Worm (Caenorhabditis elegans) whole organism, L1 larva: Measurements from ENCODE around the gene clec-175.
A peak's percentile ranks its signal among the peaks of the same experiment; 100 is the strongest.

ENCODE experiments used
- C16A3.4 ChIP-seq: fragments of 150-350 bp; optimal IDR thresholded peaks from 2 replicates; lab custom pipeline; 2014; ENCODE audit warnings: missing biosample characterization, missing genetic modification characterization
- Y116A8C.19 ChIP-seq: sonication (generic microtip); optimal IDR thresholded peaks from 2 replicates; lab custom pipeline; 2016; ENCODE audit warnings: missing compliant biosample characterization, missing genetic modification characterization, borderline replicate concordance
- alr-1 ChIP-seq: fragments of 200-800 bp; sonication (Bioruptor generic); optimal IDR thresholded peaks from 2 replicates; lab custom pipeline; 2018; ENCODE audit warnings: borderline replicate concordance, mild to moderate bottlenecking, missing genetic modification characterization, missing compliant biosample characterization
- ama-1 ChIP-seq: fragments of 150-350 bp; optimal IDR thresholded peaks from 2 replicates; lab custom pipeline; 2014
- blmp-1 ChIP-seq: fragments of 150-350 bp; optimal IDR thresholded peaks from 2 replicates; lab custom pipeline; 2014; ENCODE audit warnings: missing biosample characterization, missing genetic modification characterization
- ceh-82 ChIP-seq, 3 experiments: fragments of 150-350 bp in 1 of 3; sonication (generic microtip) in 2 of 3; optimal IDR thresholded peaks; 2 replicates each; lab custom pipeline; 2014 to 2017; ENCODE audit warnings: missing biosample characterization in 3 of 3, missing genetic modification characterization in 3 of 3
- ceh-88 ChIP-seq: fragments of 200-800 bp; sonication (Bioruptor generic); IDR thresholded peaks from 2 replicates; pipeline ENCODE4 v1.3.6; 2022; ENCODE audit warnings: missing genetic modification characterization, missing compliant biosample characterization
- dpl-1 ChIP-seq, 3 experiments: fragments of 150-350 bp in 2 of 3; sonication (generic microtip) in 1 of 3; optimal IDR thresholded peaks; 2 replicates each; lab custom pipeline; 2014 to 2017; ENCODE audit warnings: missing biosample characterization in 3 of 3, missing genetic modification characterization in 3 of 3, missing genetic modification reagents in 3 of 3
- efl-1 ChIP-seq, 4 experiments: fragments of 150-350 bp; optimal IDR thresholded peaks in 3 of 4; peaks in 1 of 4; 1 replicate in 1 of 4; 2 replicates in 3 of 4; lab custom pipeline; 2014; ENCODE audit warnings: missing biosample characterization in 2 of 4, missing genetic modification characterization in 2 of 4, missing genetic modification reagents in 2 of 4
- egl-13 ChIP-seq: sonication (generic microtip); optimal IDR thresholded peaks from 2 replicates; lab custom pipeline; 2016; ENCODE audit warnings: missing genotype, missing genetic modification reagents, missing genetic modification characterization, missing compliant biosample characterization
- egl-27 ChIP-seq, 2 experiments: fragments of 150-350 bp in 1 of 2; sonication (generic microtip); optimal IDR thresholded peaks; 3 replicates each; lab custom pipeline; 2017 to 2018; ENCODE audit warnings: missing biosample characterization in 2 of 2, missing genetic modification characterization in 2 of 2, missing genetic modification reagents in 2 of 2
- elt-3 ChIP-seq, 6 experiments: fragments of 150-350 bp in 1 of 6; sonication (generic microtip); optimal IDR thresholded peaks; 2 replicates each; lab custom pipeline; 2017 to 2018; ENCODE audit warnings: missing biosample characterization in 6 of 6, missing genetic modification characterization in 6 of 6, inconsistent platforms in 1 of 6
- ets-5 ChIP-seq: fragments of 200-800 bp; sonication (Bioruptor generic); IDR thresholded peaks from 2 replicates; pipeline ENCODE4 v1.3.6; 2022; ENCODE audit warnings: missing genetic modification characterization, missing compliant biosample characterization
- fkh-8 ChIP-seq: sonication (generic microtip); optimal IDR thresholded peaks from 2 replicates; lab custom pipeline; 2016; ENCODE audit warnings: mild to moderate bottlenecking, missing genetic modification characterization, missing compliant biosample characterization
- fos-1 ChIP-seq: fragments of 150-350 bp; optimal IDR thresholded peaks from 2 replicates; lab custom pipeline; 2014; ENCODE audit warnings: missing biosample characterization, missing genetic modification characterization
- grh-1 ChIP-seq: fragments of 200-800 bp; sonication (Bioruptor generic); IDR thresholded peaks from 2 replicates; pipeline ENCODE4 v1.3.6; 2022; ENCODE audit warnings: missing genetic modification reagents, missing genetic modification characterization, missing compliant biosample characterization
- hlh-17 ChIP-seq: fragments of 200-800 bp; sonication (Bioruptor generic); optimal IDR thresholded peaks from 2 replicates; lab custom pipeline; 2018; ENCODE audit warnings: missing genetic modification characterization, mild to moderate bottlenecking, missing compliant biosample characterization, moderate library complexity, borderline replicate concordance
- hlh-4 ChIP-seq: sonication (generic microtip); optimal IDR thresholded peaks from 2 replicates; lab custom pipeline; 2016; ENCODE audit warnings: mild to moderate bottlenecking, missing genetic modification characterization, missing compliant biosample characterization
- irx-1 ChIP-seq: sonication (generic microtip); optimal IDR thresholded peaks from 2 replicates; lab custom pipeline; 2016; ENCODE audit warnings: missing genetic modification characterization, missing compliant biosample characterization
- lin-13 ChIP-seq: fragments of 150-350 bp; optimal IDR thresholded peaks from 2 replicates; lab custom pipeline; 2014; ENCODE audit warnings: missing biosample characterization, missing genetic modification reagents, missing genetic modification characterization
- lin-14 ChIP-seq: fragments of 200-800 bp; sonication (Bioruptor generic); optimal IDR thresholded peaks from 2 replicates; lab custom pipeline; 2018; ENCODE audit warnings: mild to moderate bottlenecking, missing genetic modification characterization, moderate library complexity, missing compliant biosample characterization
- lin-15B ChIP-seq: fragments of 150-350 bp; sonication (generic microtip); optimal IDR thresholded peaks from 3 replicates; lab custom pipeline; 2014; ENCODE audit warnings: missing biosample characterization, missing genetic modification characterization
- lir-3 ChIP-seq: sonication (generic microtip); optimal IDR thresholded peaks from 2 replicates; lab custom pipeline; 2016; ENCODE audit warnings: mild to moderate bottlenecking, missing genetic modification characterization, moderate library complexity, missing compliant biosample characterization; ENCODE audit not compliant: poor library complexity
- lsy-2 ChIP-seq, 2 experiments: fragments of 150-350 bp; optimal IDR thresholded peaks; 2 replicates each; lab custom pipeline; 2014; ENCODE audit warnings: missing biosample characterization in 2 of 2, missing genetic modification characterization in 2 of 2
- mab-9 ChIP-seq: fragments of 200-800 bp; sonication (Bioruptor generic); IDR thresholded peaks from 2 replicates; pipeline ENCODE4 v1.3.6; 2022; ENCODE audit warnings: missing genetic modification reagents, missing genetic modification characterization, missing compliant biosample characterization
- nhr-76 ChIP-seq: sonication (generic microtip); optimal IDR thresholded peaks from 2 replicates; lab custom pipeline; 2017; ENCODE audit warnings: missing biosample characterization, missing genetic modification characterization
- nhr-77 ChIP-seq: fragments of 150-350 bp; optimal IDR thresholded peaks from 2 replicates; lab custom pipeline; 2014; ENCODE audit warnings: missing biosample characterization, missing genetic modification characterization
- nhr-84 ChIP-seq: sonication (generic microtip); optimal IDR thresholded peaks from 2 replicates; lab custom pipeline; 2017; ENCODE audit warnings: missing biosample characterization, missing genetic modification characterization
- nhr-85 ChIP-seq: sonication (generic microtip); peaks from one replicate; lab custom pipeline; 2016; ENCODE audit warnings: missing genetic modification characterization, inconsistent platforms, missing compliant biosample characterization
- pag-3 ChIP-seq: sonication (generic microtip); optimal IDR thresholded peaks from 2 replicates; lab custom pipeline; 2017; ENCODE audit warnings: missing genetic modification characterization, mild to moderate bottlenecking, missing compliant biosample characterization, antibody characterized with exemption, borderline replicate concordance; ENCODE audit not compliant: insufficient read depth
- rnt-1 ChIP-seq: sonication (generic microtip); optimal IDR thresholded peaks from 2 replicates; lab custom pipeline; 2016; ENCODE audit warnings: mild to moderate bottlenecking, missing genetic modification characterization, moderate library complexity, missing compliant biosample characterization
- skn-1 ChIP-seq: fragments of 150-350 bp; optimal IDR thresholded peaks from 2 replicates; lab custom pipeline; 2014; ENCODE audit warnings: missing biosample characterization, missing genetic modification characterization
- snu-23 ChIP-seq: sonication (generic microtip); optimal IDR thresholded peaks from 2 replicates; lab custom pipeline; 2016; ENCODE audit warnings: missing genetic modification characterization, missing compliant biosample characterization
- sox-4 ChIP-seq: sonication (generic microtip); optimal IDR thresholded peaks from 2 replicates; lab custom pipeline; 2016; ENCODE audit warnings: missing genetic modification characterization, missing compliant biosample characterization
- sptf-1 ChIP-seq: fragments of 150-350 bp; optimal IDR thresholded peaks from 2 replicates; lab custom pipeline; 2014; ENCODE audit warnings: missing biosample characterization, missing genetic modification characterization
- sup-37 ChIP-seq: fragments of 200-800 bp; sonication (Bioruptor generic); optimal IDR thresholded peaks from 2 replicates; lab custom pipeline; 2018; ENCODE audit warnings: mild to moderate bottlenecking, missing genetic modification characterization, missing compliant biosample characterization
- tbx-2 ChIP-seq: sonication (generic microtip); optimal IDR thresholded peaks from 2 replicates; lab custom pipeline; 2016; ENCODE audit warnings: missing genetic modification characterization, missing compliant biosample characterization
- unc-30 ChIP-seq: sonication (generic microtip); optimal IDR thresholded peaks from 2 replicates; lab custom pipeline; 2017; ENCODE audit warnings: missing biosample characterization, missing genetic modification characterization
- unc-62 ChIP-seq: fragments of 150-350 bp; optimal IDR thresholded peaks from 2 replicates; lab custom pipeline; 2014; ENCODE audit warnings: missing biosample characterization, missing genetic modification reagents, missing genetic modification characterization
- unc-98 ChIP-seq: fragments of 200-800 bp; sonication (Bioruptor generic); IDR thresholded peaks from 2 replicates; pipeline ENCODE4 v1.3.6; 2022; ENCODE audit warnings: missing genetic modification characterization, missing compliant biosample characterization
- vab-15 ChIP-seq: sonication (generic microtip); optimal IDR thresholded peaks from 2 replicates; lab custom pipeline; 2017; ENCODE audit warnings: missing genotype, mild to moderate bottlenecking, missing genetic modification characterization, missing compliant biosample characterization
- zag-1 ChIP-seq: fragments of 150-350 bp; optimal IDR thresholded peaks from 2 replicates; lab custom pipeline; 2014; ENCODE audit warnings: missing biosample characterization, missing genetic modification characterization
- zip-4 ChIP-seq: fragments of 200-800 bp; sonication (Bioruptor generic); optimal IDR thresholded peaks from 2 replicates; lab custom pipeline; 2018; ENCODE audit warnings: mild to moderate bottlenecking, missing genetic modification characterization, moderate library complexity, missing compliant biosample characterization
- ztf-11 ChIP-seq, 2 experiments: sonication (generic microtip); optimal IDR thresholded peaks; 2 replicates each; lab custom pipeline; 2016 to 2017; ENCODE audit warnings: missing genetic modification characterization in 2 of 2, missing biosample characterization in 1 of 2, missing compliant biosample characterization in 1 of 2

The clec-175 gene

ce11 chrIV:4393488-4393887 is 28.6 kb upstream of the clec-175 start:
- TF ChIP-seq sox-4 (no peak), alr-1 (no peak), ceh-82 (tag; optimal IDR thresholded peaks at IDR 0.05; lab: Kevin White, UChicago) (no peak), irx-1 (tag; lab: Kevin White, UChicago) (no peak)

ce11 chrIV:4393942-4394460 is 28.1 kb upstream of the clec-175 start, which contains the start of gene ell-1:
ell-1 (plus strand) TSS chrIV:4394410.
- TF ChIP-seq unc-30, result no peak
- TF ChIP-seq nhr-85 (tag; lab: Kevin White, UChicago), result no peak
- TF ChIP-seq lin-15B (tag; lab: Kevin White, UChicago), result no peak
- TF ChIP-seq zag-1 (tag; lab: Kevin White, UChicago), result no peak
- no peak for TF ChIP-seq unc-62
- TF ChIP-seq tbx-2 (tag; lab: Kevin White, UChicago), result no peak
- no peak for TF ChIP-seq unc-98 (GFP tag; lab: Robert Waterston, UW)
- no peak for TF ChIP-seq vab-15 (tag; lab: Kevin White, UChicago)
- TF ChIP-seq egl-13 (tag; lab: Kevin White, UChicago), result no peak
- no peak for TF ChIP-seq rnt-1 (tag; lab: Kevin White, UChicago)
- no peak for TF ChIP-seq hlh-17 (GFP tag; lab: Kevin White, UChicago)
- TF ChIP-seq ztf-11 (tag; optimal IDR thresholded peaks at IDR 0.05; lab: Kevin White, UChicago), result no peak
- TF ChIP-seq Y116A8C.19 (tag; lab: Kevin White, UChicago), result no peak
- TF ChIP-seq lin-13 (GFP tag; lab: Kevin White, UChicago), result no peak
- no peak for TF ChIP-seq C16A3.4 (tag; lab: Kevin White, UChicago)
- TF ChIP-seq snu-23 (GFP tag; lab: Kevin White, UChicago), result no peak
- no peak for TF ChIP-seq nhr-76
- TF ChIP-seq ama-1 (lab: Kevin White, UChicago), result no peak
- TF ChIP-seq elt-3 (tag; optimal IDR thresholded peaks at IDR 0.05; lab: Kevin White, UChicago), result no peak

- no peak for TF ChIP-seq nhr-76
- TF ChIP-seq lir-3 (tag; lab: Kevin White, UChicago), result no peak
- no peak for TF ChIP-seq efl-1 (optimal IDR thresholded peaks at IDR 0.05; lab: Kevin White, UChicago)
- no peak for TF ChIP-seq efl-1 (GFP tag; optimal IDR thresholded peaks at IDR 0.05 in 1 of 2; lab: Kevin White, UChicago)
- TF ChIP-seq rnt-1 (tag; lab: Kevin White, UChicago), result no peak
- no peak for TF ChIP-seq zip-4 (GFP tag; lab: Kevin White, UChicago)
- TF ChIP-seq unc-62, result no peak
- no peak for TF ChIP-seq egl-27 (tag; optimal IDR thresholded peaks at IDR 0.05; lab: Kevin White, UChicago)
- TF ChIP-seq lsy-2 (tag; optimal IDR thresholded peaks at IDR 0.05; lab: Kevin White, UChicago), result no peak
- no peak for TF ChIP-seq ama-1 (lab: Kevin White, UChicago)
- no peak for TF ChIP-seq hlh-4
Observed at ce11 chrIV:4395555-4395954, 26.6 kb upstream of the clec-175 start.

ce11 chrIV:4396052-4396821 is 25.9 kb upstream of the clec-175 start:
- no peak for TF ChIP-seq fos-1 (tag; lab: Kevin White, UChicago)
- no peak for TF ChIP-seq Y116A8C.19 (tag; lab: Kevin White, UChicago)
- no peak for TF ChIP-seq unc-98 (GFP tag; lab: Robert Waterston, UW)
- peak; percentile 46 for TF ChIP-seq lin-14
- no peak for TF ChIP-seq ets-5 (GFP tag; lab: Robert Waterston, UW)
- TF ChIP-seq nhr-84 (tag; lab: Kevin White, UChicago), result no peak
- TF ChIP-seq rnt-1 (tag; lab: Kevin White, UChicago), result no peak
- TF ChIP-seq dpl-1 (GFP tag; optimal IDR thresholded peaks at IDR 0.05; lab: Kevin White, UChicago), result no peak
- TF ChIP-seq blmp-1, result peak; percentile 46
- no peak for TF ChIP-seq ceh-88 (GFP tag; lab: Robert Waterston, UW)
- peak; percentile 74 for TF ChIP-seq grh-1 (GFP tag; lab: Robert Waterston, UW)
- no peak for TF ChIP-seq sup-37 (GFP tag; lab: Kevin White, UChicago)
- peak; percentile 81 for TF ChIP-seq nhr-85 (tag; lab: Kevin White, UChicago)
- TF ChIP-seq mab-9, result no peak
- peak in 1 of 6 experiments; percentile 60 for TF ChIP-seq elt-3 (tag; optimal IDR thresholded peaks at IDR 0.05; lab: Kevin White, UChicago)
- no peak for TF ChIP-seq pag-3 (tag; lab: Kevin White, UChicago)
- TF ChIP-seq sptf-1 (tag; lab: Kevin White, UChicago), result no peak
- TF ChIP-seq vab-15 (tag; lab: Kevin White, UChicago), result no peak
- TF ChIP-seq nhr-77 (tag; lab: Kevin White, UChicago), result no peak
- TF ChIP-seq skn-1 (tag; lab: Kevin White, UChicago), result no peak
- TF ChIP-seq snu-23 (GFP tag; lab: Kevin White, UChicago), result peak; percentile 42
- TF ChIP-seq fkh-8 (tag; lab: Kevin White, UChicago), result no peak
- no peak for TF ChIP-seq egl-27 (tag; optimal IDR thresholded peaks at IDR 0.05; lab: Kevin White, UChicago)
